Worm (Caenorhabditis elegans) whole organism, L1 larva: ENCODE results near the gene cul-5.

Experiments
- C04F5.9 ChIP-seq: sonication (generic microtip); optimal IDR thresholded peaks from 2 replicates; lab custom pipeline; 2016; ENCODE audit warnings: missing genetic modification characterization, missing compliant biosample characterization
- C16A3.4 ChIP-seq: fragments of 150-350 bp; optimal IDR thresholded peaks from 2 replicates; lab custom pipeline; 2014; ENCODE audit warnings: missing biosample characterization, missing genetic modification characterization
- Y116A8C.19 ChIP-seq: sonication (generic microtip); optimal IDR thresholded peaks from 2 replicates; lab custom pipeline; 2016; ENCODE audit warnings: missing compliant biosample characterization, missing genetic modification characterization, borderline replicate concordance
- alr-1 ChIP-seq: fragments of 200-800 bp; sonication (Bioruptor generic); optimal IDR thresholded peaks from 2 replicates; lab custom pipeline; 2018; ENCODE audit warnings: borderline replicate concordance, mild to moderate bottlenecking, missing genetic modification characterization, missing compliant biosample characterization
- ceh-63 ChIP-seq: fragments of 200-800 bp; sonication (Bioruptor generic); optimal IDR thresholded peaks from 2 replicates; lab custom pipeline; 2018; ENCODE audit warnings: mild to moderate bottlenecking, missing genetic modification characterization, missing compliant biosample characterization
- ceh-8 ChIP-seq: fragments of 200-800 bp; sonication (Bioruptor generic); optimal IDR thresholded peaks from 2 replicates; lab custom pipeline; 2018; ENCODE audit warnings: mild to moderate bottlenecking, missing genetic modification characterization, moderate library complexity, missing compliant biosample characterization
- ceh-90 ChIP-seq: sonication (generic microtip); optimal IDR thresholded peaks from 2 replicates; lab custom pipeline; 2016; ENCODE audit warnings: missing genetic modification characterization, missing compliant biosample characterization
- ces-1 ChIP-seq: fragments of 150-350 bp; optimal IDR thresholded peaks from 2 replicates; lab custom pipeline; 2014; ENCODE audit warnings: missing biosample characterization, missing genetic modification reagents, missing genetic modification characterization
- dpl-1 ChIP-seq, 3 experiments: fragments of 150-350 bp in 2 of 3; sonication (generic microtip) in 1 of 3; optimal IDR thresholded peaks; 2 replicates each; lab custom pipeline; 2014 to 2017; ENCODE audit warnings: missing biosample characterization in 3 of 3, missing genetic modification characterization in 3 of 3, missing genetic modification reagents in 3 of 3
- dsc-1 ChIP-seq: sonication (generic microtip); optimal IDR thresholded peaks from 2 replicates; lab custom pipeline; 2016; ENCODE audit warnings: mild to moderate bottlenecking, missing genetic modification characterization, missing compliant biosample characterization
- egl-13 ChIP-seq: sonication (generic microtip); optimal IDR thresholded peaks from 2 replicates; lab custom pipeline; 2016; ENCODE audit warnings: missing genotype, missing genetic modification reagents, missing genetic modification characterization, missing compliant biosample characterization
- elt-2 ChIP-seq: sonication (generic microtip); optimal IDR thresholded peaks from 2 replicates; lab custom pipeline; 2016; ENCODE audit warnings: missing genetic modification characterization, mild to moderate bottlenecking, inconsistent platforms, missing compliant biosample characterization, missing genetic modification reagents
- ets-5 ChIP-seq: fragments of 200-800 bp; sonication (Bioruptor generic); IDR thresholded peaks from 2 replicates; pipeline ENCODE4 v1.3.6; 2022; ENCODE audit warnings: missing genetic modification characterization, missing compliant biosample characterization
- fkh-8 ChIP-seq: sonication (generic microtip); optimal IDR thresholded peaks from 2 replicates; lab custom pipeline; 2016; ENCODE audit warnings: mild to moderate bottlenecking, missing genetic modification characterization, missing compliant biosample characterization
- hlh-4 ChIP-seq: sonication (generic microtip); optimal IDR thresholded peaks from 2 replicates; lab custom pipeline; 2016; ENCODE audit warnings: mild to moderate bottlenecking, missing genetic modification characterization, missing compliant biosample characterization
- irx-1 ChIP-seq: sonication (generic microtip); optimal IDR thresholded peaks from 2 replicates; lab custom pipeline; 2016; ENCODE audit warnings: missing genetic modification characterization, missing compliant biosample characterization
- isw-1 ChIP-seq: fragments of 200-800 bp; sonication (Bioruptor generic); IDR thresholded peaks from 2 replicates; pipeline ENCODE4 v1.3.6; 2022; ENCODE audit warnings: missing genetic modification characterization, missing compliant biosample characterization
- lin-13 ChIP-seq: fragments of 150-350 bp; optimal IDR thresholded peaks from 2 replicates; lab custom pipeline; 2014; ENCODE audit warnings: missing biosample characterization, missing genetic modification reagents, missing genetic modification characterization
- lin-14 ChIP-seq: fragments of 200-800 bp; sonication (Bioruptor generic); optimal IDR thresholded peaks from 2 replicates; lab custom pipeline; 2018; ENCODE audit warnings: mild to moderate bottlenecking, missing genetic modification characterization, moderate library complexity, missing compliant biosample characterization
- lin-35 ChIP-seq, 2 experiments: fragments of 150-350 bp; optimal IDR thresholded peaks; 2 replicates each; lab custom pipeline; 2014; ENCODE audit warnings: missing biosample characterization in 2 of 2, missing genetic modification characterization in 2 of 2, missing genetic modification reagents in 2 of 2
- nhr-12 ChIP-seq: sonication (generic microtip); optimal IDR thresholded peaks from 2 replicates; lab custom pipeline; 2017; ENCODE audit warnings: missing biosample characterization, missing genetic modification characterization
- nhr-19 ChIP-seq: fragments of 200-800 bp; sonication (Bioruptor generic); conservative IDR thresholded peaks from 2 replicates; pipeline ENCODE4 v1.3.6; 2022; ENCODE audit warnings: missing genetic modification characterization, missing compliant biosample characterization
- nhr-76 ChIP-seq: sonication (generic microtip); optimal IDR thresholded peaks from 2 replicates; lab custom pipeline; 2017; ENCODE audit warnings: missing biosample characterization, missing genetic modification characterization
- pag-3 ChIP-seq: sonication (generic microtip); optimal IDR thresholded peaks from 2 replicates; lab custom pipeline; 2017; ENCODE audit warnings: missing genetic modification characterization, mild to moderate bottlenecking, missing compliant biosample characterization, antibody characterized with exemption, borderline replicate concordance; ENCODE audit not compliant: insufficient read depth
- pax-3 ChIP-seq: fragments of 200-800 bp; sonication (Bioruptor generic); optimal IDR thresholded peaks from 2 replicates; lab custom pipeline; 2018; ENCODE audit warnings: mild to moderate bottlenecking, missing genetic modification characterization, moderate library complexity, missing compliant biosample characterization
- pqm-1 ChIP-seq: sonication (generic microtip); optimal IDR thresholded peaks from 3 replicates; lab custom pipeline; 2017; ENCODE audit warnings: missing biosample characterization, missing genetic modification characterization
- rnt-1 ChIP-seq: sonication (generic microtip); optimal IDR thresholded peaks from 2 replicates; lab custom pipeline; 2016; ENCODE audit warnings: mild to moderate bottlenecking, missing genetic modification characterization, moderate library complexity, missing compliant biosample characterization
- snpc-4 ChIP-seq: fragments of 150-350 bp; optimal IDR thresholded peaks from 2 replicates; lab custom pipeline; 2014; ENCODE audit warnings: missing biosample characterization, missing genetic modification characterization
- snu-23 ChIP-seq: sonication (generic microtip); optimal IDR thresholded peaks from 2 replicates; lab custom pipeline; 2016; ENCODE audit warnings: missing genetic modification characterization, missing compliant biosample characterization
- tlp-1 ChIP-seq: fragments of 150-350 bp; optimal IDR thresholded peaks from 2 replicates; lab custom pipeline; 2014; ENCODE audit warnings: missing biosample characterization, missing genetic modification characterization
- unc-130 ChIP-seq: fragments of 150-350 bp; optimal IDR thresholded peaks from 2 replicates; lab custom pipeline; 2017; ENCODE audit warnings: missing biosample characterization, missing genetic modification characterization, inconsistent platforms
- zag-1 ChIP-seq: fragments of 150-350 bp; optimal IDR thresholded peaks from 2 replicates; lab custom pipeline; 2014; ENCODE audit warnings: missing biosample characterization, missing genetic modification characterization
- zip-4 ChIP-seq: fragments of 200-800 bp; sonication (Bioruptor generic); optimal IDR thresholded peaks from 2 replicates; lab custom pipeline; 2018; ENCODE audit warnings: mild to moderate bottlenecking, missing genetic modification characterization, moderate library complexity, missing compliant biosample characterization
- ztf-11 ChIP-seq, 2 experiments: sonication (generic microtip); optimal IDR thresholded peaks; 2 replicates each; lab custom pipeline; 2016 to 2017; ENCODE audit warnings: missing genetic modification characterization in 2 of 2, missing biosample characterization in 1 of 2, missing compliant biosample characterization in 1 of 2
- ztf-4 ChIP-seq: fragments of 150-350 bp; optimal IDR thresholded peaks from 2 replicates; lab custom pipeline; 2014; ENCODE audit warnings: missing biosample characterization, missing genetic modification characterization

cul-5 gene

DNA sequence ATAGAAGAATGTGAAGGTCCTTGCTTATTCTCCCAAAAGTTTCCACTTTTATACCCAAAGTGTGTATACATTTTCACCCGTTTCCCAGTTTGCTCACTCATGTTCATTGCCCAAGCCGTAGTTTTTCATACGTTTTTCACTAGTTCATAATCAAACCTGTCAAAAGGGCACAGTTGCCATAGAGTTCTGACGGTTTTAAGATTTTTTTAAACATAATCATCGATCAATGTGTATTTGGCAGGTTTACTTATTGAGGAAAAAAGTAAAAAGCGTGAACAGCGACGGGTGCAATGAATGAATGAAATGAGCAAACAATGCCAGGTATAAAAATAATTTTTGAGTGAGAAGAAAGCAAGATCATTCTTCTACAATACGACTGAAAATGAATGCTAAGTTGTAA is 42.0 kb downstream of the cul-5 start, which contains the start of the genes fipr-5 and fipr-9:
Gene fipr-5 (minus strand): TSS at position 101 of the 400 bp plus-strand sequence.
Gene fipr-9 (plus strand): TSS at position 346 of the 400 bp plus-strand sequence.
- TF ChIP-seq C04F5.9 (tag; lab: Kevin White, UChicago) (no peak), hlh-4 (tag; lab: Kevin White, UChicago) (no peak), lin-13 (GFP tag; lab: Kevin White, UChicago) (no peak), ceh-63 (GFP tag; lab: Kevin White, UChicago) (no peak), dpl-1 (GFP tag; optimal IDR thresholded peaks at IDR 0.05; lab: Kevin White, UChicago) (no peak), snpc-4 (tag; lab: Kevin White, UChicago) (no peak), ets-5 (GFP tag; lab: Robert Waterston, UW) (no peak)

DNA sequence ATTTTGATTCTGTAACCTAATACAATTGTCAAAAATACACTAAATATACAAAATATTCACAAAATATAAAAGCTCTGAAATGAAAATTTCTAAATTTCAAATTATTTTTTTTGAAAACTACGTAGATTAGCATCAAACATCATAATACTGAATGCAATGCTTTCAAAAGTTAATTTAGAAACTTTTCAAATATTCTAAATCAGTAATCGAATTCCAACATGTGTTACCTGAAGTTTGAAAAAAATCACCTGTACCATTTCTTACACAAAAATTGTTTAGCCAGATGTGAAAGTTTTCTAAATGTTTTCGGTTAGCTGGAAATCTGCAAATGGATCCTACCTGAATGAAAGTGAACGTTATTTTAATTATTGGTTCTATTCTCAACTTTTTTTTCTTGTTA is 42.7 kb downstream of the cul-5 start, which contains the start of gene C12D8.20:
Gene C12D8.20 (plus strand): TSS at position 301 of the 400 bp plus-strand sequence.
- TF ChIP-seq ztf-11 (tag; optimal IDR thresholded peaks at IDR 0.05; lab: Kevin White, UChicago) (no peak), fkh-8 (tag; lab: Kevin White, UChicago) (no peak), irx-1 (tag; lab: Kevin White, UChicago) (no peak), snu-23 (GFP tag; lab: Kevin White, UChicago) (no peak), C16A3.4 (tag; lab: Kevin White, UChicago) (no peak), ets-5 (GFP tag; lab: Robert Waterston, UW) (no peak), ces-1 (no peak), ceh-8 (GFP tag; lab: Kevin White, UChicago) (no peak), pax-3 (tag; lab: Kevin White, UChicago) (no peak), rnt-1 (tag; lab: Kevin White, UChicago) (no peak)

DNA sequence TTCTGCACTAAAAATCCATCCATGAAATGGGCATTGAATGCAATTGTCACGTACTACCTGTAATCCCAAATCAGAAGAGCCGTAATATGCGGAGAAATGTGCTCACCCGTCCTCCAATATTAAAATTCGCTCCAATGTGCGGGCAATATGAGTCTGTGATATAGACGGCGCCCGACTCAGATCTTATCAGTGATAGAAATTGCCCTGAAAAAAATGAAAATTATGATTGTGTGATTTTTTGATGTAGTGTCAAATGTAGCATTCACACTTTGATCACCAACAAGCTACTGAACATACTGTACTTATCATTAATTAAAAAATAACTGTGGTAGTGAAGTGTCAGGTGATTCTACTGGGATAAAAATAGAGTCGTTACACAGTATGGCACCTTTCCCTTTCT is 45.3 kb downstream of the cul-5 start:
- TF ChIP-seq lin-35 (GFP tag; optimal IDR thresholded peaks at IDR 0.05; lab: Kevin White, UChicago), result no peak
- peak; percentile 2 for TF ChIP-seq elt-2 (tag; lab: Kevin White, UChicago)

DNA sequence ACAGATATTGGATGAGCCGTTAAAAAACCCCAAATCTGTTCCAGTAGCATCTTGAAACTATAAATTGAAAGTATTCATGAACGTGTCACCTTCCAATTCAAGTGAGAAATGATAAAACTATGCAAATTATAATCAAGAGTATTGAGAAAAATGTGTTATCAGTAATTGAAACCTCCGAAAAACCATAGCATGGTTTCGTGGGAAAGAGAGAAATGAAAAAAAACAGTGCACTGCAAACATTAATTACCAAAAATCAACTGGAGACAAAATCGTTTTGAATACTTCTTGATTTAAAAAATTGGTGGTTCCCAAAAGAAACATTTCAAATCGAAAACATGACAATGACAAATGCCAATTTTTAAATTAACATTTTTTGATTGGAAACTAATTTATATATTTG is 46.3 kb downstream of the cul-5 start, which contains the start of gene daf-36:
Gene daf-36 (minus strand): TSS at position 101 of the 400 bp plus-strand sequence.
- TF ChIP-seq isw-1 (GFP tag; lab: Robert Waterston, UW) (no peak), Y116A8C.19 (tag; lab: Kevin White, UChicago) (no peak)

DNA sequence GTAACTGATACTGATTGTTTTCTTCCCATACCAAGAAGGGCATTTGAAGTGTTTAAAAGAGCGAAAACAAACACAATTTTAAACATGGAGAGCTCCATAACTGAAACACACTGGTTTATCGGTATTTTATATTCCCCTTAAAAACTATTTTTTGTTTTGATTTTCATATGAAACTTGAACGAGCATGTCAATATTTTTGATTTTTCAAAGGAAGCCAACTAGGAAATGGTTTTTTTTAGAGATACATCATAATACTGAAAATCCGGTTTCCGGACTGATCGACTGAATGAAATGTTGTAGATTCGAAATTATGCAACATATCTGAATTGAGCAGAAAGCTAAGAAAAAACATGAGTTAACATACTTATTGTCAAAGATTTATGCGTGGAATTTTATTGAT is 48.0 kb downstream of the cul-5 start, which contains the start of gene ttr-19:
Gene ttr-19 (minus strand): TSS at position 101 of the 400 bp plus-strand sequence.
- no peak for TF ChIP-seq pax-3 (tag; lab: Kevin White, UChicago)
- TF ChIP-seq snu-23 (GFP tag; lab: Kevin White, UChicago), result no peak
- TF ChIP-seq isw-1 (GFP tag; lab: Robert Waterston, UW), result no peak
- TF ChIP-seq tlp-1 (tag; lab: Kevin White, UChicago), result no peak
- TF ChIP-seq alr-1 (tag; lab: Kevin White, UChicago), result no peak
- TF ChIP-seq pag-3 (tag; lab: Kevin White, UChicago), result no peak
- no peak for TF ChIP-seq ztf-4 (tag; lab: Kevin White, UChicago)
- no peak for TF ChIP-seq nhr-76
- no peak for TF ChIP-seq unc-130 (tag; lab: Kevin White, UChicago)

DNA sequence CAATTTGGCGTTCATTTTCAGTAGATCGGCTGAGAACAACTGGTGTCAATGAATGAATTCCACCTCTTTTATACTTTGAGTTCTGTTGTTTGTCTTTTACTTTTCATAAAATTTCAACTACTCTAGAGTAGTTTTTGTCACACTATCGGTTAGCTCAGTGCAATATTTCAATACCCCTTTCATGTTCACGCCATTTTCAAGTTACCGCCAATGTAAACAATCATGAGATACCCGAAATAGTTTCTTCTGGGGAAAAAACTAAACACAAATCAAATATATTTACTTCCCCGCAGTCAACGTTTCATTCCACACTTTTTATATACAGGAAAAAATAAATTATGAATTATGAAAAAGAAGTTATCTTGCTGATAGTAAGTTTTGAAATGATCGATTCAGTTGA is 49.0 kb downstream of the cul-5 start, which contains the start of gene fipr-4:
Gene fipr-4 (minus strand): TSS at position 101 of the 400 bp plus-strand sequence.
- TF ChIP-seq pqm-1 (tag; lab: Kevin White, UChicago), result no peak
- TF ChIP-seq egl-13, result no peak
- no peak for TF ChIP-seq C16A3.4 (tag; lab: Kevin White, UChicago)
- TF ChIP-seq rnt-1 (tag; lab: Kevin White, UChicago), result no peak
- no peak for TF ChIP-seq zag-1
- no peak for TF ChIP-seq snu-23 (GFP tag; lab: Kevin White, UChicago)
- no peak for TF ChIP-seq pax-3 (tag; lab: Kevin White, UChicago)
- no peak for TF ChIP-seq ceh-90
- TF ChIP-seq dsc-1 (tag; lab: Kevin White, UChicago), result no peak
- no peak for TF ChIP-seq nhr-12 (tag; lab: Kevin White, UChicago)
- TF ChIP-seq lin-14 (GFP tag; lab: Kevin White, UChicago), result no peak
- no peak for TF ChIP-seq hlh-4 (tag; lab: Kevin White, UChicago)
- TF ChIP-seq zip-4, result no peak
- no peak for TF ChIP-seq snpc-4 (tag; lab: Kevin White, UChicago)
- TF ChIP-seq nhr-19 (GFP tag; lab: Robert Waterston, UW), result no peak
- TF ChIP-seq, all 84 proteins: peak for 0
